Fruit fly (Drosophila melanogaster) whole organism, prepupa: ENCODE results near the gene Arp1.

Source experiments
- Blimp-1 ChIP-seq: fragments of 200-800 bp; sonication (Bioruptor generic); optimal IDR thresholded peaks from 3 replicates; lab custom pipeline; 2017; ENCODE audit warnings: missing biosample characterization, missing genetic modification characterization, mild to moderate bottlenecking, moderate library complexity, missing genetic modification reagents
- CG10631 ChIP-seq: fragments of 200-800 bp; sonication (Bioruptor generic); optimal IDR thresholded peaks from 2 replicates; lab custom pipeline; 2016; ENCODE audit warnings: missing biosample characterization, missing genetic modification characterization
- CG1621 ChIP-seq: fragments of 200-800 bp; sonication (Bioruptor generic); optimal IDR thresholded peaks from 3 replicates; lab custom pipeline; 2018; ENCODE audit warnings: missing biosample characterization, mild to moderate bottlenecking, missing genetic modification characterization
- CG3032 ChIP-seq: fragments of 200-800 bp; optimal IDR thresholded peaks from 2 replicates; lab custom pipeline; 2019; ENCODE audit warnings: missing biosample characterization, mild to moderate bottlenecking, missing genetic modification characterization, moderate library complexity
- CG31627 ChIP-seq: fragments of 200-800 bp; sonication (Bioruptor generic); optimal IDR thresholded peaks from 3 replicates; lab custom pipeline; 2016; ENCODE audit warnings: missing biosample characterization, missing genetic modification characterization
- CG4318 ChIP-seq: fragments of 200-800 bp; sonication (Bioruptor generic); optimal IDR thresholded peaks from 3 replicates; lab custom pipeline; 2017; ENCODE audit warnings: missing biosample characterization, mild to moderate bottlenecking, missing genetic modification characterization
- CG6854 ChIP-seq: fragments of 200-800 bp; sonication (Bioruptor generic); optimal IDR thresholded peaks from 2 replicates; lab custom pipeline; 2017; ENCODE audit warnings: missing biosample characterization, mild to moderate bottlenecking, missing genetic modification characterization
- CG8119 ChIP-seq: fragments of 200-800 bp; sonication (Bioruptor generic); IDR thresholded peaks from 3 replicates; pipeline ENCODE4 v1.3.6; 2022; ENCODE audit warnings: missing biosample characterization, missing genetic modification characterization
- CG8632 ChIP-seq: fragments of 200-800 bp; sonication (Bioruptor generic); optimal IDR thresholded peaks from 3 replicates; lab custom pipeline; 2016; ENCODE audit warnings: missing biosample characterization, missing genetic modification characterization
- Sox102F ChIP-seq: fragments of 200-800 bp; sonication (Bioruptor generic); optimal IDR thresholded peaks from 2 replicates; lab custom pipeline; 2016; ENCODE audit warnings: missing biosample characterization, mild to moderate bottlenecking, missing genetic modification characterization
- dac ChIP-seq: fragments of 200-800 bp; sonication (Bioruptor generic); optimal IDR thresholded peaks from 2 replicates; lab custom pipeline; 2017; ENCODE audit warnings: missing biosample characterization, mild to moderate bottlenecking, missing genetic modification characterization
- fkh ChIP-seq: fragments of 200-800 bp; sonication (Bioruptor generic); optimal IDR thresholded peaks from 3 replicates; lab custom pipeline; 2017; ENCODE audit warnings: missing biosample characterization, mild to moderate bottlenecking, missing genetic modification characterization, moderate library complexity
- pdm3 ChIP-seq: fragments of 200-800 bp; sonication (Bioruptor generic); optimal IDR thresholded peaks from 3 replicates; lab custom pipeline; 2016; ENCODE audit warnings: missing biosample characterization, missing genetic modification characterization

dm6 chr3R:12644621-12645310, 46.8 kb upstream of the Arp1 start:
- no peak for TF ChIP-seq dac (GFP tag; lab: Kevin White, UChicago)
- no peak for TF ChIP-seq CG4318 (GFP tag; lab: Kevin White, UChicago)
- peak; percentile 46 for TF ChIP-seq fkh (GFP tag; lab: Kevin White, UChicago)
- TF ChIP-seq CG10631 = no peak
- TF ChIP-seq CG8119 (GFP tag; lab: Robert Waterston, UW) = no peak
- TF ChIP-seq CG8632 (GFP tag; lab: Kevin White, UChicago) = no peak
- no peak for TF ChIP-seq Blimp-1 (GFP tag; lab: Kevin White, UChicago)
- no peak for TF ChIP-seq Sox102F
- peak; percentile 15 for TF ChIP-seq CG31627 (GFP tag; lab: Kevin White, UChicago)
- no peak for TF ChIP-seq CG6854 (GFP tag; lab: Kevin White, UChicago)
- TF ChIP-seq CG3032 (tag; lab: Kevin White, UChicago) = no peak
- TF ChIP-seq CG1621 = no peak
- peak; percentile 14 for TF ChIP-seq pdm3 (GFP tag; lab: Kevin White, UChicago)
